Fruit fly (Drosophila melanogaster) whole organism, embryonic: ENCODE measurements around the gene unc-4.
A peak's percentile ranks its signal among the peaks of the same experiment; 100 is the strongest.

Experiments used
- ATbp ChIP-seq: fragments of 200-800 bp; sonication (Bioruptor generic); optimal IDR thresholded peaks from 2 replicates; lab custom pipeline; 2017; ENCODE audit warnings: missing biosample characterization, mild to moderate bottlenecking, missing genetic modification characterization, missing genetic modification reagents
- Atf-2 ChIP-seq: fragments of 200-800 bp; sonication (Bioruptor generic); optimal IDR thresholded peaks from 2 replicates; lab custom pipeline; 2016; ENCODE audit warnings: missing biosample characterization, missing genetic modification characterization
- Blimp-1 ChIP-seq: fragments of 200-800 bp; sonication (Bioruptor generic); optimal IDR thresholded peaks from 3 replicates; lab custom pipeline; 2018; ENCODE audit warnings: missing biosample characterization, missing genetic modification characterization, mild to moderate bottlenecking, moderate library complexity, missing genetic modification reagents
- Bteb2 ChIP-seq: fragments of 200-800 bp; sonication (Bioruptor generic); optimal IDR thresholded peaks from 2 replicates; lab custom pipeline; 2016; ENCODE audit warnings: missing biosample characterization, missing genetic modification characterization
- CG11247 ChIP-seq: fragments of 200-800 bp; sonication (Bioruptor generic); IDR thresholded peaks from 2 replicates; pipeline ENCODE4 v1.3.6; 2022; ENCODE audit warnings: missing biosample characterization, missing genetic modification characterization
- CG12391 ChIP-seq: fragments of 200-800 bp; sonication (Bioruptor generic); optimal IDR thresholded peaks from 3 replicates; lab custom pipeline; 2018; ENCODE audit warnings: missing biosample characterization, mild to moderate bottlenecking, missing genetic modification characterization, moderate library complexity
- CG14710 ChIP-seq: fragments of 200-800 bp; sonication (Bioruptor generic); optimal IDR thresholded peaks from 3 replicates; lab custom pipeline; 2019; ENCODE audit warnings: missing biosample characterization, mild to moderate bottlenecking, missing genetic modification characterization, moderate library complexity
- CG15479 ChIP-seq: fragments of 200-800 bp; sonication (Bioruptor generic); optimal IDR thresholded peaks from 3 replicates; lab custom pipeline; 2019; ENCODE audit warnings: missing biosample characterization, mild to moderate bottlenecking, missing genetic modification characterization, moderate library complexity
- CG18262 ChIP-seq: fragments of 200-800 bp; optimal IDR thresholded peaks from 3 replicates; lab custom pipeline; 2019; ENCODE audit warnings: missing biosample characterization, mild to moderate bottlenecking, missing genetic modification characterization, moderate library complexity
- CG2116 ChIP-seq: fragments of 200-800 bp; sonication (Bioruptor generic); optimal IDR thresholded peaks from 3 replicates; lab custom pipeline; 2018; ENCODE audit warnings: missing biosample characterization, mild to moderate bottlenecking, missing genetic modification characterization
- CG2129 ChIP-seq: fragments of 200-800 bp; sonication (Bioruptor generic); IDR thresholded peaks from 2 replicates; pipeline ENCODE4 v1.3.6; 2022; ENCODE audit warnings: missing biosample characterization, missing genetic modification characterization; ENCODE audit not compliant: partially characterized antibody
- CG2712 ChIP-seq: fragments of 200-800 bp; optimal IDR thresholded peaks from 3 replicates; lab custom pipeline; 2019; ENCODE audit warnings: missing biosample characterization, mild to moderate bottlenecking, missing genetic modification characterization, moderate library complexity
- CG31441 ChIP-seq: fragments of 200-800 bp; sonication (Bioruptor generic); IDR thresholded peaks from 2 replicates; pipeline ENCODE4 v1.3.6; 2022; ENCODE audit warnings: missing biosample characterization, missing genetic modification characterization
- CG33557 ChIP-seq: fragments of 200-800 bp; sonication (Bioruptor generic); optimal IDR thresholded peaks from 2 replicates; lab custom pipeline; 2019; ENCODE audit warnings: missing biosample characterization, mild to moderate bottlenecking, missing genetic modification characterization, moderate library complexity
- CG4282 ChIP-seq: fragments of 200-800 bp; sonication (Bioruptor generic); optimal IDR thresholded peaks from 2 replicates; lab custom pipeline; 2016; ENCODE audit warnings: missing biosample characterization, missing genetic modification characterization
- CG4424 ChIP-seq: fragments of 200-800 bp; sonication (Bioruptor generic); optimal IDR thresholded peaks from 3 replicates; lab custom pipeline; 2016; ENCODE audit warnings: missing biosample characterization, missing genetic modification characterization
- CG6175 ChIP-seq: fragments of 200-800 bp; sonication (Bioruptor generic); IDR thresholded peaks from 3 replicates; pipeline ENCODE4 v1.3.6; 2022; ENCODE audit warnings: missing biosample characterization, missing genetic modification characterization
- CG6813 ChIP-seq: fragments of 200-800 bp; sonication (Bioruptor generic); optimal IDR thresholded peaks from 2 replicates; lab custom pipeline; 2017; ENCODE audit warnings: missing biosample characterization, missing genetic modification characterization, mild to moderate bottlenecking, moderate library complexity, missing genetic modification reagents
- CG7556 ChIP-seq: fragments of 200-800 bp; sonication (Bioruptor generic); optimal IDR thresholded peaks from 2 replicates; lab custom pipeline; 2017; ENCODE audit warnings: missing biosample characterization, mild to moderate bottlenecking, missing genetic modification characterization
- CG7963 ChIP-seq: fragments of 200-800 bp; sonication (Bioruptor generic); IDR thresholded peaks from 3 replicates; pipeline ENCODE4 v1.3.6; 2022; ENCODE audit warnings: missing biosample characterization, missing genetic modification characterization; ENCODE audit not compliant: partially characterized antibody
- CG8924 ChIP-seq: fragments of 200-800 bp; optimal IDR thresholded peaks from 3 replicates; lab custom pipeline; 2019; ENCODE audit warnings: missing biosample characterization, mild to moderate bottlenecking, missing genetic modification characterization, moderate library complexity
- CG9932 ChIP-seq: fragments of 200-800 bp; sonication (Bioruptor generic); IDR thresholded peaks from 2 replicates; pipeline ENCODE4 v1.3.6; 2022; ENCODE audit warnings: missing biosample characterization, missing genetic modification characterization
- CoRest ChIP-seq: fragments of 200-800 bp; sonication (Bioruptor generic); optimal IDR thresholded peaks from 3 replicates; lab custom pipeline; 2018; ENCODE audit warnings: missing biosample characterization, mild to moderate bottlenecking, missing genetic modification characterization, moderate library complexity
- D19A ChIP-seq: fragments of 200-800 bp; optimal IDR thresholded peaks from 3 replicates; lab custom pipeline; 2019; ENCODE audit warnings: missing biosample characterization, mild to moderate bottlenecking, missing genetic modification characterization, moderate library complexity
- Deaf1 ChIP-seq: fragments of 200-800 bp; optimal IDR thresholded peaks from 3 replicates; lab custom pipeline; 2019; ENCODE audit warnings: missing biosample characterization, mild to moderate bottlenecking, missing genetic modification characterization, moderate library complexity
- Dfd ChIP-seq, 2 experiments: fragments of >200 bp; optimal IDR thresholded peaks; 2 replicates each; lab custom pipeline; 2017; ENCODE audit warnings: missing biosample characterization in 2 of 2, missing genetic modification characterization in 2 of 2
- GATAe ChIP-seq: fragments of 200-800 bp; sonication (Bioruptor generic); conservative IDR thresholded peaks from 2 replicates; pipeline ENCODE4 v1.3.6; 2022; ENCODE audit warnings: missing biosample characterization, missing genetic modification characterization
- Hr51 ChIP-seq, 2 experiments: fragments of 200-800 bp; sonication (Bioruptor generic); optimal IDR thresholded peaks; 2 replicates in 1 of 2; 3 replicates in 1 of 2; lab custom pipeline; 2016 to 2018; ENCODE audit warnings: missing biosample characterization in 2 of 2, missing genetic modification characterization in 2 of 2, mild to moderate bottlenecking in 1 of 2, moderate library complexity in 1 of 2
- MESR4 ChIP-seq: fragments of 200-800 bp; sonication (Bioruptor generic); optimal IDR thresholded peaks from 2 replicates; lab custom pipeline; 2018; ENCODE audit warnings: missing biosample characterization, mild to moderate bottlenecking, missing genetic modification characterization, moderate library complexity
- Spps ChIP-seq: fragments of 200-800 bp; sonication (Bioruptor generic); optimal IDR thresholded peaks from 2 replicates; lab custom pipeline; 2018; ENCODE audit warnings: missing biosample characterization, mild to moderate bottlenecking, missing genetic modification characterization
- bsh ChIP-seq, 2 experiments: fragments of 200-800 bp; sonication (Bioruptor generic); optimal IDR thresholded peaks; 2 replicates each; lab custom pipeline; 2017 to 2018; ENCODE audit warnings: mild to moderate bottlenecking in 2 of 2, missing biosample characterization in 2 of 2, missing genetic modification characterization in 2 of 2, moderate library complexity in 1 of 2
- cad ChIP-seq: fragments of >200 bp; optimal IDR thresholded peaks from 2 replicates; lab custom pipeline; 2017; ENCODE audit warnings: missing biosample characterization, missing genetic modification characterization
- cas ChIP-seq: fragments of 200-800 bp; sonication (Bioruptor generic); IDR thresholded peaks from 2 replicates; pipeline ENCODE4 v1.3.6; 2022; ENCODE audit warnings: missing biosample characterization, missing genetic modification characterization
- chn ChIP-seq: fragments of 200-800 bp; sonication (Bioruptor generic); optimal IDR thresholded peaks from 2 replicates; lab custom pipeline; 2016; ENCODE audit warnings: missing biosample characterization, missing genetic modification characterization
- crol ChIP-seq: fragments of 200-800 bp; sonication (Bioruptor generic); IDR thresholded peaks from 2 replicates; pipeline ENCODE4 v1.3.6; 2022; ENCODE audit warnings: missing biosample characterization, missing genetic modification characterization
- dati ChIP-seq: fragments of 200-800 bp; sonication (Bioruptor generic); IDR thresholded peaks from 2 replicates; pipeline ENCODE4 v1.3.6; 2022; ENCODE audit warnings: missing biosample characterization, missing genetic modification characterization
- dmrt99B ChIP-seq: fragments of 200-800 bp; sonication (Bioruptor generic); optimal IDR thresholded peaks from 2 replicates; lab custom pipeline; 2018; ENCODE audit warnings: missing biosample characterization, mild to moderate bottlenecking, missing genetic modification characterization, moderate library complexity
- esg ChIP-seq: fragments of 200-800 bp; sonication (Bioruptor generic); conservative IDR thresholded peaks from 2 replicates; pipeline ENCODE4 v1.3.6; 2022; ENCODE audit warnings: missing biosample characterization, missing genetic modification characterization
- jigr1 ChIP-seq: fragments of 200-800 bp; sonication (Bioruptor generic); IDR thresholded peaks from 3 replicates; pipeline ENCODE4 v1.3.6; 2022; ENCODE audit warnings: missing biosample characterization, missing genetic modification characterization
- lab ChIP-seq: fragments of 200-800 bp; sonication (Bioruptor generic); optimal IDR thresholded peaks from 3 replicates; lab custom pipeline; 2017; ENCODE audit warnings: missing biosample characterization, missing genetic modification characterization, mild to moderate bottlenecking, moderate library complexity, missing genetic modification reagents
- luna ChIP-seq: fragments of 200-800 bp; sonication (Bioruptor generic); optimal IDR thresholded peaks from 2 replicates; lab custom pipeline; 2016; ENCODE audit warnings: missing biosample characterization, missing genetic modification characterization
- org-1 ChIP-seq: fragments of 200-800 bp; sonication (Bioruptor generic); optimal IDR thresholded peaks from 2 replicates; lab custom pipeline; 2017; ENCODE audit warnings: missing biosample characterization, missing genetic modification characterization
- pum ChIP-seq: fragments of 200-800 bp; sonication (Bioruptor generic); optimal IDR thresholded peaks from 2 replicates; lab custom pipeline; 2016; ENCODE audit warnings: missing biosample characterization, missing genetic modification characterization
- slou ChIP-seq: fragments of 200-800 bp; sonication (Bioruptor generic); optimal IDR thresholded peaks from 3 replicates; lab custom pipeline; 2016; ENCODE audit warnings: missing biosample characterization, missing genetic modification characterization
- sr ChIP-seq: fragments of 200-800 bp; sonication (Bioruptor generic); IDR thresholded peaks from 3 replicates; pipeline ENCODE4 v1.3.6; 2022; ENCODE audit warnings: missing biosample characterization, missing genetic modification characterization
- wdn ChIP-seq: fragments of 200-800 bp; sonication (Bioruptor generic); IDR thresholded peaks from 2 replicates; pipeline ENCODE4 v1.3.6; 2022; ENCODE audit warnings: missing biosample characterization, missing genetic modification characterization
- wek ChIP-seq: fragments of 200-800 bp; sonication (Bioruptor generic); optimal IDR thresholded peaks from 3 replicates; lab custom pipeline; 2018; ENCODE audit warnings: missing biosample characterization, mild to moderate bottlenecking, missing genetic modification characterization, moderate library complexity
- zen ChIP-seq: fragments of 200-800 bp; sonication (Bioruptor generic); optimal IDR thresholded peaks from 3 replicates; lab custom pipeline; 2018; ENCODE audit warnings: missing biosample characterization, mild to moderate bottlenecking, missing genetic modification characterization, moderate library complexity
- zen2 ChIP-seq: fragments of 200-800 bp; sonication (Bioruptor generic); IDR thresholded peaks from 3 replicates; pipeline ENCODE4 v1.3.6; 2022; ENCODE audit warnings: missing biosample characterization, missing genetic modification characterization; ENCODE audit not compliant: partially characterized antibody

Gene unc-4

DNA sequence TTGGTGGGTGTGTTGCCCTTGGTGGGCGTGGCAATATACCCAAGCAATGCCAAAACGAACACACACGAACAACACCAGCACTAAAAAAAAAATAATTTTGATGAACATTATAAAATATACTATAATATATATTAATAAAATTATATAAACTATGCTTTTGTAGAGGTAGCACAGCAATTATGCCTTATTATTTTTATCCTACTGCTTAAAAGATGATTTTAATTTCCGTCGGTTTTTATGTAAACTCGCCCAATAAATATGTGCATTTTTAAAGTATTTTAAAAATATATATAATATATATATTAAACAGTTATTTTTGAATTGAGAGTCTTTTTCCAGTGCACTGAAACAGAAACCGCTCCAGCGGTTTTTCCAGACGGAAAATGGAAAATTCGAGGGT is 6.1 kb upstream of the unc-4 start (continued):
- TF ChIP-seq CoRest (tag; lab: Kevin White, UChicago) (peak; percentile 55), Bteb2 (GFP tag; lab: Kevin White, UChicago) (no peak), Deaf1 (tag; lab: Kevin White, UChicago) (peak; percentile 13), CG11247 (GFP tag; lab: Robert Waterston, UW) (no peak), CG4282 (no peak), dmrt99B (tag; lab: Kevin White, UChicago) (peak; percentile 66), ATbp (peak; percentile 18), CG2712 (tag; lab: Kevin White, UChicago) (peak; percentile 64), CG4424 (GFP tag; lab: Kevin White, UChicago) (no peak), wek (no peak), Hr51 (GFP tag; optimal IDR thresholded peaks at IDR 0.05; lab: Kevin White, UChicago) (peak in 1 of 2 experiments; percentile 41), CG7556 (GFP tag; lab: Kevin White, UChicago) (peak; percentile 49), CG9932 (GFP tag; lab: Robert Waterston, UW) (no peak), cad (GFP tag; lab: Kevin White, UChicago) (no peak), bsh (GFP tag; optimal IDR thresholded peaks at IDR 0.05; lab: Kevin White, UChicago) (peak in 1 of 2 experiments; percentile 52), CG33557 (GFP tag; lab: Kevin White, UChicago) (no peak), Spps (tag; lab: Kevin White, UChicago) (no peak), CG8924 (peak; percentile 10), CG6813 (GFP tag; lab: Kevin White, UChicago) (no peak), pum (GFP tag; lab: Kevin White, UChicago) (no peak), GATAe (no peak), D19A (tag; lab: Kevin White, UChicago) (peak; percentile 20), CG12391 (tag; lab: Kevin White, UChicago) (peak; percentile 20), CG18262 (tag; lab: Kevin White, UChicago) (peak; percentile 60), CG31441 (GFP tag; lab: Robert Waterston, UW) (peak; percentile 65), CG2129 (GFP tag; lab: Robert Waterston, UW) (no peak), org-1 (GFP tag; lab: Kevin White, UChicago) (no peak), CG6175 (GFP tag; lab: Robert Waterston, UW) (no peak), chn (GFP tag; lab: Kevin White, UChicago) (no peak), wdn (GFP tag; lab: Robert Waterston, UW) (no peak), Atf-2 (GFP tag; lab: Kevin White, UChicago) (no peak)

dm6 chrX:17763622-17764021 is 4.7 kb upstream of the unc-4 start:
- TF ChIP-seq zen (tag; lab: Kevin White, UChicago): peak; percentile 30
- TF ChIP-seq Blimp-1 (GFP tag; lab: Kevin White, UChicago): no peak
- TF ChIP-seq lab (GFP tag; lab: Kevin White, UChicago): no peak

DNA sequence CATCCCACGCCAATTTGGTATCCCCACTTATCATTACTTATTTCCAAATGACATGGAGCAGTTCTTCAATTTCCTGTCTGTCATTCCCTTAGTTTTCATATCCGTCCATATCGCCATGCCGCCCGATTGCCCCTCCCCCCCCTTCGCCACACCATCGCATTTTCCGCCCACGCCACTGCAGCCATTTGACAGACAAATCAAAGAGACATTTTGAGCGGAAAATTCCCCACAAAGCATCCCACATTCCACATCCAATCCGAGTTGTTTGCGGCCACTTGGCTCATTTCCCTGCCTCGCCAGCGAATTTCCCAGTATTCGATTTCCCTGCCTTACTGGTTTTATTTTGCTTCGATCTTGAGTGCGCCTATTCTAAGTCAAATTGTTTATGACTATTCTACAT is 3.5 kb upstream of the unc-4 start:
- no peak for TF ChIP-seq esg (GFP tag; lab: Robert Waterston, UW)
- no peak for TF ChIP-seq CG14710 (tag; lab: Kevin White, UChicago)
- TF ChIP-seq sr: peak; percentile 85
- no peak for TF ChIP-seq Dfd (GFP tag; optimal IDR thresholded peaks at IDR 0.05; lab: Kevin White, UChicago)
- TF ChIP-seq cas (GFP tag; lab: Robert Waterston, UW): no peak
- no peak for TF ChIP-seq luna
- TF ChIP-seq CG7963 (GFP tag; lab: Robert Waterston, UW): no peak
- no peak for TF ChIP-seq MESR4 (GFP tag; lab: Kevin White, UChicago)
- no peak for TF ChIP-seq jigr1
- no peak for TF ChIP-seq slou (GFP tag; lab: Kevin White, UChicago)
- no peak for TF ChIP-seq CG2116 (GFP tag; lab: Kevin White, UChicago)
- TF ChIP-seq crol (GFP tag; lab: Robert Waterston, UW): peak; percentile 69
- no peak for TF ChIP-seq CG4424 (GFP tag; lab: Kevin White, UChicago)
- TF ChIP-seq zen2 (GFP tag; lab: Robert Waterston, UW): no peak
- no peak for TF ChIP-seq CG15479 (GFP tag; lab: Kevin White, UChicago)
- TF ChIP-seq dati (GFP tag; lab: Robert Waterston, UW): no peak
